Worm (Caenorhabditis elegans) whole organism, late embryonic: ENCODE data around the gene F20D1.22.

ENCODE experiments used
- F13H6.1 ChIP-seq: sonication (generic microtip); optimal IDR thresholded peaks from 2 replicates; lab custom pipeline; 2016; ENCODE audit warnings: missing genetic modification characterization, missing compliant biosample characterization
- K02D7.2 ChIP-seq: sonication (generic microtip); optimal IDR thresholded peaks from 2 replicates; lab custom pipeline; 2017; ENCODE audit warnings: mild to moderate bottlenecking, missing genetic modification characterization, missing compliant biosample characterization
- K09A11.1 ChIP-seq: sonication (generic microtip); optimal IDR thresholded peaks from 2 replicates; lab custom pipeline; 2017; ENCODE audit warnings: antibody characterized with exemption, mild to moderate bottlenecking, missing genetic modification characterization, missing compliant biosample characterization; ENCODE audit not compliant: insufficient read depth
- ahr-1 ChIP-seq: sonication (generic microtip); optimal IDR thresholded peaks from 2 replicates; lab custom pipeline; 2016; ENCODE audit warnings: missing genetic modification characterization, missing compliant biosample characterization
- ama-1 ChIP-seq: fragments of 150-350 bp; optimal IDR thresholded peaks from 2 replicates; lab custom pipeline; 2014
- ceh-18 ChIP-seq: sonication (generic microtip); optimal IDR thresholded peaks from 2 replicates; lab custom pipeline; 2016; ENCODE audit warnings: missing genetic modification characterization, missing compliant biosample characterization
- ceh-19 ChIP-seq: fragments of 200-800 bp; sonication (Bioruptor generic); optimal IDR thresholded peaks from 2 replicates; lab custom pipeline; 2018; ENCODE audit warnings: mild to moderate bottlenecking, missing genetic modification characterization, missing compliant biosample characterization
- ceh-2 ChIP-seq: sonication (generic microtip); optimal IDR thresholded peaks from 2 replicates; lab custom pipeline; 2016; ENCODE audit warnings: missing genotype, missing genetic modification characterization, missing compliant biosample characterization
- ceh-24 ChIP-seq: sonication (generic microtip); optimal IDR thresholded peaks from 2 replicates; lab custom pipeline; 2016; ENCODE audit warnings: mild to moderate bottlenecking, missing genetic modification characterization, missing compliant biosample characterization
- ceh-30 ChIP-seq: fragments of 150-350 bp; optimal IDR thresholded peaks from 2 replicates; lab custom pipeline; 2014; ENCODE audit warnings: missing biosample characterization, missing genetic modification characterization
- ceh-31 ChIP-seq: sonication (generic microtip); optimal IDR thresholded peaks from 2 replicates; lab custom pipeline; 2016; ENCODE audit warnings: missing genetic modification characterization, missing compliant biosample characterization
- ceh-34 ChIP-seq: sonication (generic microtip); optimal IDR thresholded peaks from 2 replicates; lab custom pipeline; 2016; ENCODE audit warnings: mild to moderate bottlenecking, missing genetic modification characterization, missing compliant biosample characterization
- ceh-45 ChIP-seq: fragments of 200-800 bp; sonication (Bioruptor generic); IDR thresholded peaks from 2 replicates; pipeline ENCODE4 v1.3.6; 2022; ENCODE audit warnings: missing genetic modification reagents, missing genetic modification characterization, missing compliant biosample characterization
- ceh-48 ChIP-seq: sonication (generic microtip); optimal IDR thresholded peaks from 2 replicates; lab custom pipeline; 2016; ENCODE audit warnings: missing genetic modification characterization, inconsistent platforms, missing compliant biosample characterization
- ceh-6 ChIP-seq: fragments of 200-800 bp; sonication (Bioruptor generic); optimal IDR thresholded peaks from 2 replicates; lab custom pipeline; 2018; ENCODE audit warnings: mild to moderate bottlenecking, missing genetic modification characterization, missing compliant biosample characterization
- ceh-9 ChIP-seq: sonication (generic microtip); optimal IDR thresholded peaks from 2 replicates; lab custom pipeline; 2016; ENCODE audit warnings: mild to moderate bottlenecking, missing genetic modification characterization, inconsistent platforms, missing compliant biosample characterization
- dmd-4 ChIP-seq: sonication (generic microtip); optimal IDR thresholded peaks from 2 replicates; lab custom pipeline; 2016; ENCODE audit warnings: borderline replicate concordance, missing genetic modification characterization, missing compliant biosample characterization
- elt-2 ChIP-seq: sonication (generic microtip); optimal IDR thresholded peaks from 2 replicates; lab custom pipeline; 2016; ENCODE audit warnings: missing genetic modification reagents, missing genetic modification characterization, missing compliant biosample characterization
- ets-4 ChIP-seq: sonication (generic microtip); optimal IDR thresholded peaks from 2 replicates; lab custom pipeline; 2016; ENCODE audit warnings: missing genetic modification characterization, missing compliant biosample characterization
- fkh-10 ChIP-seq: fragments of 150-350 bp; optimal IDR thresholded peaks from 2 replicates; lab custom pipeline; 2014; ENCODE audit warnings: missing biosample characterization, missing genetic modification reagents, missing genetic modification characterization
- fkh-6 ChIP-seq: sonication (generic microtip); optimal IDR thresholded peaks from 2 replicates; lab custom pipeline; 2016; ENCODE audit warnings: missing genetic modification characterization, missing compliant biosample characterization
- gmeb-2 ChIP-seq: sonication (generic microtip); optimal IDR thresholded peaks from 2 replicates; lab custom pipeline; 2016; ENCODE audit warnings: missing genetic modification characterization, inconsistent platforms, missing compliant biosample characterization
- hlh-30 ChIP-seq: sonication (generic microtip); optimal IDR thresholded peaks from 2 replicates; lab custom pipeline; 2017; ENCODE audit warnings: antibody characterized with exemption, missing genetic modification characterization, missing compliant biosample characterization; ENCODE audit not compliant: insufficient read depth
- lim-6 ChIP-seq: sonication (generic microtip); optimal IDR thresholded peaks from 2 replicates; lab custom pipeline; 2016; ENCODE audit warnings: missing genetic modification characterization, missing compliant biosample characterization
- madf-2 ChIP-seq: sonication (generic microtip); optimal IDR thresholded peaks from 2 replicates; lab custom pipeline; 2017; ENCODE audit warnings: missing genetic modification characterization, missing compliant biosample characterization
- nfya-1 ChIP-seq: sonication (generic microtip); optimal IDR thresholded peaks from 2 replicates; lab custom pipeline; 2017; ENCODE audit warnings: missing genetic modification characterization, mild to moderate bottlenecking, missing compliant biosample characterization, antibody characterized with exemption, moderate library complexity
- nhr-11 ChIP-seq: fragments of 150-350 bp; optimal IDR thresholded peaks from 2 replicates; lab custom pipeline; 2014; ENCODE audit warnings: missing biosample characterization, missing genetic modification characterization
- nhr-232 ChIP-seq: sonication (generic microtip); optimal IDR thresholded peaks from 2 replicates; lab custom pipeline; 2016; ENCODE audit warnings: missing genetic modification characterization, missing compliant biosample characterization
- npax-4 ChIP-seq: sonication (generic microtip); optimal IDR thresholded peaks from 2 replicates; lab custom pipeline; 2016; ENCODE audit warnings: missing genetic modification characterization, missing compliant biosample characterization
- pag-3 ChIP-seq: sonication (generic microtip); optimal IDR thresholded peaks from 2 replicates; lab custom pipeline; 2016; ENCODE audit warnings: missing compliant biosample characterization, missing genetic modification characterization, borderline replicate concordance
- pax-1 ChIP-seq: fragments of 150-350 bp; optimal IDR thresholded peaks from 2 replicates; lab custom pipeline; 2014; ENCODE audit warnings: missing biosample characterization, missing genetic modification characterization
- pha-2 ChIP-seq: sonication (generic microtip); optimal IDR thresholded peaks from 2 replicates; lab custom pipeline; 2017; ENCODE audit warnings: mild to moderate bottlenecking, missing genetic modification characterization, missing compliant biosample characterization
- pha-4 ChIP-seq: fragments of 150-350 bp; optimal IDR thresholded peaks from 2 replicates; lab custom pipeline; 2018; ENCODE audit warnings: missing biosample characterization, missing genetic modification reagents, missing genetic modification characterization
- pqm-1 ChIP-seq: sonication (generic microtip); optimal IDR thresholded peaks from 2 replicates; lab custom pipeline; 2016; ENCODE audit warnings: missing genetic modification characterization, missing compliant biosample characterization
- pros-1 ChIP-seq: fragments of 150-350 bp; optimal IDR thresholded peaks from 2 replicates; lab custom pipeline; 2014; ENCODE audit warnings: missing biosample characterization, missing genetic modification reagents, missing genetic modification characterization
- rnt-1 ChIP-seq: sonication (generic microtip); optimal IDR thresholded peaks from 2 replicates; lab custom pipeline; 2016; ENCODE audit warnings: missing genetic modification characterization, missing compliant biosample characterization
- sox-2 ChIP-seq: fragments of 200-800 bp; sonication (Bioruptor generic); IDR thresholded peaks from 2 replicates; pipeline ENCODE4 v1.3.6; 2022; ENCODE audit warnings: missing genetic modification reagents, missing genetic modification characterization, missing compliant biosample characterization
- sox-4 ChIP-seq: sonication (generic microtip); optimal IDR thresholded peaks from 2 replicates; lab custom pipeline; 2017; ENCODE audit warnings: mild to moderate bottlenecking, missing genetic modification characterization, inconsistent platforms, missing compliant biosample characterization
- tbx-2 ChIP-seq: sonication (generic microtip); optimal IDR thresholded peaks from 2 replicates; lab custom pipeline; 2016; ENCODE audit warnings: missing genetic modification characterization, missing compliant biosample characterization
- unc-42 ChIP-seq: sonication (generic microtip); optimal IDR thresholded peaks from 2 replicates; lab custom pipeline; 2016; ENCODE audit warnings: missing genotype, missing genetic modification characterization, missing compliant biosample characterization
- unc-55 ChIP-seq: sonication (generic microtip); optimal IDR thresholded peaks from 2 replicates; lab custom pipeline; 2017; ENCODE audit warnings: missing biosample characterization, missing genetic modification reagents, missing genetic modification characterization
- zip-5 ChIP-seq: sonication (generic microtip); optimal IDR thresholded peaks from 2 replicates; lab custom pipeline; 2016; ENCODE audit warnings: missing genetic modification characterization, missing compliant biosample characterization

F20D1.22 gene

ce11 chrX:14982525-14982924, 15.9 kb downstream of the F20D1.22 start, which contains the start of gene plp-2:
Gene plp-2, minus strand, starts transcription at chrX:14982804.
- TF ChIP-seq hlh-30 = peak; percentile 30
- peak; percentile 38 for TF ChIP-seq pax-1 (tag; lab: Kevin White, UChicago)
- no peak for TF ChIP-seq ets-4

- TF ChIP-seq nhr-11 (no peak), sox-2 (no peak; the same call in 1 of the 2 replicates), fkh-6 (tag; lab: Kevin White, UChicago) (no peak), ceh-18 (tag; lab: Kevin White, UChicago) (peak; percentile 42), pros-1 (tag; lab: Kevin White, UChicago) (no peak), F13H6.1 (tag; lab: Kevin White, UChicago) (no peak), ceh-30 (no peak), ceh-31 (tag; lab: Kevin White, UChicago) (peak; percentile 58), nfya-1 (peak; percentile 38), tbx-2 (tag; lab: Kevin White, UChicago) (peak; percentile 47), pha-2 (tag; lab: Kevin White, UChicago) (no peak), ceh-45 (no peak), rnt-1 (peak; percentile 12), ama-1 (no peak), nhr-232 (tag; lab: Kevin White, UChicago) (no peak), ceh-48 (tag; lab: Kevin White, UChicago) (peak; percentile 81), ceh-19 (GFP tag; lab: Kevin White, UChicago) (no peak), ceh-24 (tag; lab: Kevin White, UChicago) (no peak), hlh-30 (peak; percentile 92), unc-55 (GFP tag; lab: Kevin White, UChicago) (peak; percentile 63), sox-4 (tag; lab: Kevin White, UChicago) (no peak), madf-2 (no peak), unc-42 (tag; lab: Kevin White, UChicago) (peak; percentile 23), ceh-34 (peak; percentile 29)
These were observed 16.7 kb downstream of the F20D1.22 start, which contains the start of gene rbg-1 for ce11 chrX:14983274-14983673. Gene rbg-1, plus strand, starts transcription at chrX:14983533.

- TF ChIP-seq ceh-2 (tag; lab: Kevin White, UChicago) (no peak), fkh-10 (no peak), hlh-30 (no peak), pag-3 (tag; lab: Kevin White, UChicago) (no peak), sox-2 (no peak), unc-55 (GFP tag; lab: Kevin White, UChicago) (no peak), sox-4 (tag; lab: Kevin White, UChicago) (no peak), elt-2 (tag; lab: Kevin White, UChicago) (no peak), ahr-1 (tag; lab: Kevin White, UChicago) (no peak), pha-2 (tag; lab: Kevin White, UChicago) (no peak), K09A11.1 (no peak), pha-4 (tag; lab: Kevin White, UChicago) (no peak), zip-5 (tag; lab: Kevin White, UChicago) (no peak), pros-1 (tag; lab: Kevin White, UChicago) (no peak), nhr-11 (no peak), K02D7.2 (tag; lab: Kevin White, UChicago) (no peak), ceh-9 (tag; lab: Kevin White, UChicago) (no peak)
These were observed 21.5 kb downstream of the F20D1.22 start for ce11 chrX:14988160-14988559.

ce11 chrX:14991280-14991679, 24.7 kb downstream of the F20D1.22 start, which contains the start of gene iglr-1:
Gene iglr-1, minus strand, starts transcription at chrX:14991380.
- TF ChIP-seq lim-6 (tag; lab: Kevin White, UChicago) (no peak), npax-4 (tag; lab: Kevin White, UChicago) (no peak), pros-1 (tag; lab: Kevin White, UChicago) (no peak), ceh-6 (GFP tag; lab: Kevin White, UChicago) (no peak), ceh-19 (GFP tag; lab: Kevin White, UChicago) (no peak), pqm-1 (tag; lab: Kevin White, UChicago) (no peak), dmd-4 (no peak), gmeb-2 (tag; lab: Kevin White, UChicago) (no peak)
- TF ChIP-seq, all 69 proteins: peak for 0
